Worm (Caenorhabditis elegans): ENCODE results near the gene F54E4.3.

F54E4.3 gene

ce11 chrX:14599245-14599644, 37.0 kb downstream of the F54E4.3 start, which contains the start of gene C44H4.6:
C44H4.6 (minus strand) TSS chrX:14599345.
- no peak for TF ChIP-seq efl-1 (optimal IDR thresholded peaks at IDR 0.05)
- TF ChIP-seq efl-1 (GFP tag; optimal IDR thresholded peaks at IDR 0.05 in 1 of 2): no peak

- TF ChIP-seq fos-1 (tag; optimal IDR thresholded peaks at IDR 0.05): no peak
- TF ChIP-seq nhr-28 (tag; optimal IDR thresholded peaks at IDR 0.05): no peak
- TF ChIP-seq ztf-11 (tag; optimal IDR thresholded peaks at IDR 0.05): no peak
- TF ChIP-seq aly-2 (tag; optimal IDR thresholded peaks at IDR 0.05): no peak
- TF ChIP-seq nhr-20 (tag; optimal IDR thresholded peaks at IDR 0.05): no peak
Observed at ce11 chrX:14594825-14595224, 41.4 kb downstream of the F54E4.3 start, which contains the start of gene C44H4.8. C44H4.8 (plus strand) TSS chrX:14595125.

ce11 chrX:14593206-14593605, 43.0 kb downstream of the F54E4.3 start:
- TF ChIP-seq aly-2 (tag; optimal IDR thresholded peaks at IDR 0.05) (no peak), fkh-10 (GFP tag; optimal IDR thresholded peaks at IDR 0.05) (peak; percentile 91), dsc-1 (tag; optimal IDR thresholded peaks at IDR 0.05) (peak; percentile 90), unc-30 (tag; optimal IDR thresholded peaks at IDR 0.05) (no peak), ets-5 (GFP tag; IDR thresholded peaks at IDR 0.05) (no peak), fos-1 (tag; optimal IDR thresholded peaks at IDR 0.05) (no peak), isw-1 (GFP tag; IDR thresholded peaks at IDR 0.05) (no peak), nhr-71 (tag; optimal IDR thresholded peaks at IDR 0.05) (peak; percentile 2), F16B12.6 (tag; optimal IDR thresholded peaks at IDR 0.05) (no peak), lin-14 (GFP tag; optimal IDR thresholded peaks at IDR 0.05) (peak; percentile 70), nhr-77 (tag; optimal IDR thresholded peaks at IDR 0.05) (no peak), zag-1 (tag; optimal IDR thresholded peaks at IDR 0.05) (no peak), fkh-4 (tag; optimal IDR thresholded peaks at IDR 0.05; ENCODE audit: borderline replicate concordance) (peak; percentile 36), mdl-1 (tag; optimal IDR thresholded peaks at IDR 0.05) (no peak), pqm-1 (tag; optimal IDR thresholded peaks at IDR 0.05) (no peak), efl-3 (GFP tag; optimal IDR thresholded peaks at IDR 0.05) (no peak)

ce11 chrX:14589051-14589736, 47.0 kb downstream of the F54E4.3 start, which contains the start of the genes C44H4.4 and tap-1:
C44H4.4 (minus strand) TSS chrX:14589101.
tap-1 (plus strand) TSS chrX:14589624.
- TF ChIP-seq nhr-11 (tag; optimal IDR thresholded peaks at IDR 0.05): no peak
- TF ChIP-seq dpl-1 (GFP tag; optimal IDR thresholded peaks at IDR 0.05): no peak
- peak; percentile 2 for TF ChIP-seq swsn-7 (tag; optimal IDR thresholded peaks at IDR 0.05)
- TF ChIP-seq isw-1 (GFP tag; IDR thresholded peaks at IDR 0.05): peak; percentile 3; the same call in 1 of the 2 replicates
- no peak for TF ChIP-seq F16B12.6 (tag; optimal IDR thresholded peaks at IDR 0.05)
- no peak for TF ChIP-seq mab-9 (GFP tag; IDR thresholded peaks at IDR 0.05)
- no peak for TF ChIP-seq hlh-17 (GFP tag; optimal IDR thresholded peaks at IDR 0.05; ENCODE audit: borderline replicate concordance)
- TF ChIP-seq nhr-77 (tag; optimal IDR thresholded peaks at IDR 0.05): no peak
- TF ChIP-seq hpl-2 (GFP tag; optimal IDR thresholded peaks at IDR 0.05): no peak
- no peak for TF ChIP-seq nhr-28 (tag; optimal IDR thresholded peaks at IDR 0.05)
- TF ChIP-seq nhr-71 (tag; optimal IDR thresholded peaks at IDR 0.05): peak; percentile 20
- TF ChIP-seq pqm-1 (tag; optimal IDR thresholded peaks at IDR 0.05): no peak
- no peak for TF ChIP-seq unc-30 (tag; optimal IDR thresholded peaks at IDR 0.05)
- no peak for TF ChIP-seq lin-15B (tag; optimal IDR thresholded peaks at IDR 0.05)
- TF ChIP-seq lin-35 (GFP tag; optimal IDR thresholded peaks at IDR 0.05): peak in 1 of 2 experiments; percentile 21
- no peak for TF ChIP-seq nhr-90 (tag; optimal IDR thresholded peaks at IDR 0.05; ENCODE audit: poor library complexity)
- peak in 1 of 2 experiments; percentile 26 for TF ChIP-seq mdl-1 (tag; optimal IDR thresholded peaks at IDR 0.05)
- no peak for TF ChIP-seq unc-98 (GFP tag; IDR thresholded peaks at IDR 0.05)
- peak; percentile 26 for TF ChIP-seq snu-23 (GFP tag; optimal IDR thresholded peaks at IDR 0.05)
- no peak for TF ChIP-seq sup-37 (GFP tag; optimal IDR thresholded peaks at IDR 0.05)
- peak; percentile 0 for TF ChIP-seq xbp-1 (tag; optimal IDR thresholded peaks at IDR 0.05)
- no peak for TF ChIP-seq snpc-4 (tag; optimal IDR thresholded peaks at IDR 0.05)
- TF ChIP-seq ama-1 (optimal IDR thresholded peaks at IDR 0.05): no peak
- TF ChIP-seq zag-1 (tag; optimal IDR thresholded peaks at IDR 0.05): no peak
- TF ChIP-seq lin-14 (GFP tag; optimal IDR thresholded peaks at IDR 0.05): peak; percentile 69
- TF ChIP-seq fkh-10 (GFP tag; optimal IDR thresholded peaks at IDR 0.05): no peak
- no peak for TF ChIP-seq lin-39 (tag; optimal IDR thresholded peaks at IDR 0.05)
- no peak for TF ChIP-seq nhr-12 (tag; optimal IDR thresholded peaks at IDR 0.05)
- no peak for TF ChIP-seq efl-1 (optimal IDR thresholded peaks at IDR 0.05)
- TF ChIP-seq efl-1 (GFP tag; optimal IDR thresholded peaks at IDR 0.05 in 1 of 2): no peak
- TF ChIP-seq nhr-76 (tag; optimal IDR thresholded peaks at IDR 0.05): no peak
- TF ChIP-seq fkh-8 (tag; optimal IDR thresholded peaks at IDR 0.05): peak; percentile 1
- no peak for TF ChIP-seq efl-3 (GFP tag; optimal IDR thresholded peaks at IDR 0.05)
- peak; percentile 6 for TF ChIP-seq skn-1 (tag; optimal IDR thresholded peaks at IDR 0.05)
- peak; percentile 25 for TF ChIP-seq nhr-47 (tag; optimal IDR thresholded peaks at IDR 0.05)
- no peak for TF ChIP-seq unc-86 (tag; optimal IDR thresholded peaks at IDR 0.05)
- no peak for TF ChIP-seq aha-1 (tag; optimal IDR thresholded peaks at IDR 0.05)
- no peak for TF ChIP-seq tlp-1 (tag; optimal IDR thresholded peaks at IDR 0.05)
